Fruit fly (Drosophila melanogaster): ENCODE results near the gene SmB.

The SmB gene

dm6 chr2L:10408122-10408576, 18.3 kb downstream of the SmB start, which contains the start of the genes Ip259 and RpS27A (continued):
- peak; percentile 61; the same call in 1 of the 2 replicates for TF ChIP-seq CG6272 (GFP tag; IDR thresholded peaks at IDR 0.05)
- peak; percentile 75 for TF ChIP-seq sug (tag; optimal IDR thresholded peaks at IDR 0.05)
- TF ChIP-seq CG6854 (GFP tag; optimal IDR thresholded peaks at IDR 0.05), result peak; percentile 71
- TF ChIP-seq dmrt99B (tag; optimal IDR thresholded peaks at IDR 0.05), result no peak
- no peak; the same call in 1 of the 2 replicates for TF ChIP-seq CG32772 (GFP tag; IDR thresholded peaks at IDR 0.05)
- peak; percentile 81 for TF ChIP-seq CG17385 (GFP tag; optimal IDR thresholded peaks at IDR 0.05)
- 0 out of 2 replicates have a peak, but pooled peaks have one; percentile 35 for TF ChIP-seq cas (GFP tag; IDR thresholded peaks at IDR 0.05)
- TF ChIP-seq CG9876 (GFP tag; optimal IDR thresholded peaks at IDR 0.05), result peak; percentile 84
- TF ChIP-seq CG2199 (GFP tag; IDR thresholded peaks at IDR 0.05), result no peak
- no peak for TF ChIP-seq jing (GFP tag; optimal IDR thresholded peaks at IDR 0.05)
- peak; percentile 79 for TF ChIP-seq CG4707 (GFP tag; optimal IDR thresholded peaks at IDR 0.05)
- TF ChIP-seq wek (GFP tag; optimal IDR thresholded peaks at IDR 0.05), result peak; percentile 84
- peak; percentile 75 for TF ChIP-seq Side (GFP tag; optimal IDR thresholded peaks at IDR 0.05)
- TF ChIP-seq Neu2 (GFP tag; optimal IDR thresholded peaks at IDR 0.05; ENCODE audit: borderline replicate concordance), result no peak
- TF ChIP-seq CG17328 (GFP tag; IDR thresholded peaks at IDR 0.05), result peak; percentile 87
- TF ChIP-seq CG15011 (GFP tag; optimal IDR thresholded peaks at IDR 0.05), result peak; percentile 69
- TF ChIP-seq Gsc (GFP tag; IDR thresholded peaks at IDR 0.05), result no peak
- TF ChIP-seq scrt (GFP tag; optimal IDR thresholded peaks at IDR 0.05), result peak; percentile 74
- TF ChIP-seq fd102C (GFP tag; optimal IDR thresholded peaks at IDR 0.05), result peak; percentile 2
- peak; percentile 67 for TF ChIP-seq CG11398 (GFP tag; optimal IDR thresholded peaks at IDR 0.05)
- no peak for TF ChIP-seq CG15073 (GFP tag; optimal IDR thresholded peaks at IDR 0.05)
- TF ChIP-seq CG15479 (GFP tag; optimal IDR thresholded peaks at IDR 0.05), result no peak
- peak; percentile 43 for TF ChIP-seq CG3163 (GFP tag; optimal IDR thresholded peaks at IDR 0.05)
- peak; percentile 83; the same call in 2 of the 3 replicates for TF ChIP-seq CG34422 (GFP tag; IDR thresholded peaks at IDR 0.05)
- TF ChIP-seq Blimp-1 (GFP tag; optimal IDR thresholded peaks at IDR 0.05), result no peak
- peak; percentile 65 for TF ChIP-seq odd (GFP tag; optimal IDR thresholded peaks at IDR 0.05)
- no peak for TF ChIP-seq CG17612 (GFP tag; IDR thresholded peaks at IDR 0.05)
- peak; percentile 55 for TF ChIP-seq trem (tag; optimal IDR thresholded peaks at IDR 0.05)
- TF ChIP-seq CG9797 (GFP tag; optimal IDR thresholded peaks at IDR 0.05), result peak; percentile 29
- peak; percentile 63; the same call in 1 of the 2 replicates for TF ChIP-seq CG7372 (GFP tag; IDR thresholded peaks at IDR 0.05)
- TF ChIP-seq CkIIα-i1 (GFP tag; IDR thresholded peaks at IDR 0.05), result no peak
- TF ChIP-seq ro (GFP tag; IDR thresholded peaks at IDR 0.05), result no peak
- peak; percentile 66 for TF ChIP-seq fd64A (GFP tag; optimal IDR thresholded peaks at IDR 0.05)
- no peak for TF ChIP-seq Elba2 (GFP tag; optimal IDR thresholded peaks at IDR 0.05)
- peak; percentile 74 for TF ChIP-seq sens (GFP tag)
- no peak for TF ChIP-seq jigr1 (GFP tag; IDR thresholded peaks at IDR 0.05)
- TF ChIP-seq CG18619 (GFP tag; optimal IDR thresholded peaks at IDR 0.05), result peak; percentile 84
- no peak for TF ChIP-seq Hr78 (GFP tag; optimal IDR thresholded peaks at IDR 0.05)
- TF ChIP-seq sna (GFP tag; IDR thresholded peaks at IDR 0.05; ENCODE audit: partially characterized antibody), result no peak
- no peak for TF ChIP-seq CG18599 (GFP tag; optimal IDR thresholded peaks at IDR 0.05)
- peak; percentile 61 for TF ChIP-seq Atf3 (GFP tag; optimal IDR thresholded peaks at IDR 0.05)
- no peak for TF ChIP-seq Taf1 (GFP tag; IDR thresholded peaks at IDR 0.05)
- peak; percentile 45 for TF ChIP-seq CG13424 (tag; optimal IDR thresholded peaks at IDR 0.05)
- TF ChIP-seq trh (GFP tag; optimal IDR thresholded peaks at IDR 0.05), result peak; percentile 60
- no peak for TF ChIP-seq MTF-1 (GFP tag; optimal IDR thresholded peaks at IDR 0.05; ENCODE audit: borderline replicate concordance)
- TF ChIP-seq CG11247 (GFP tag; IDR thresholded peaks at IDR 0.05), result peak; percentile 68
- 0 out of 2 replicates have a peak, but pooled peaks have one; percentile 40 for TF ChIP-seq CG4360 (GFP tag; IDR thresholded peaks at IDR 0.05)
- TF ChIP-seq Asciz (GFP tag; optimal IDR thresholded peaks at IDR 0.05), result peak; percentile 70
- no peak for TF ChIP-seq unc-4 (GFP tag; IDR thresholded peaks at IDR 0.05; ENCODE audit: partially characterized antibody)
- TF ChIP-seq tap (tag; optimal IDR thresholded peaks at IDR 0.05), result peak; percentile 66
